Worm (Caenorhabditis elegans) whole organism, L1 larva: ENCODE data around the gene nas-4.
A peak's percentile ranks its signal among the peaks of the same experiment; 100 is the strongest.

ENCODE experiments used
- C16A3.4 ChIP-seq: fragments of 150-350 bp; optimal IDR thresholded peaks from 2 replicates; lab custom pipeline; 2014; ENCODE audit warnings: missing biosample characterization, missing genetic modification characterization
- F16B12.6 ChIP-seq: fragments of 150-350 bp; optimal IDR thresholded peaks from 2 replicates; lab custom pipeline; 2014; ENCODE audit warnings: missing biosample characterization, missing genetic modification characterization
- aly-2 ChIP-seq: fragments of 150-350 bp; optimal IDR thresholded peaks from 2 replicates; lab custom pipeline; 2014; ENCODE audit warnings: missing biosample characterization, missing genetic modification characterization
- blmp-1 ChIP-seq: fragments of 150-350 bp; optimal IDR thresholded peaks from 2 replicates; lab custom pipeline; 2014; ENCODE audit warnings: missing biosample characterization, missing genetic modification characterization
- ceh-8 ChIP-seq: fragments of 200-800 bp; sonication (Bioruptor generic); optimal IDR thresholded peaks from 2 replicates; lab custom pipeline; 2018; ENCODE audit warnings: mild to moderate bottlenecking, missing genetic modification characterization, moderate library complexity, missing compliant biosample characterization
- ceh-82 ChIP-seq, 3 experiments: fragments of 150-350 bp in 1 of 3; sonication (generic microtip) in 2 of 3; optimal IDR thresholded peaks; 2 replicates each; lab custom pipeline; 2014 to 2017; ENCODE audit warnings: missing biosample characterization in 3 of 3, missing genetic modification characterization in 3 of 3
- ceh-88 ChIP-seq: fragments of 200-800 bp; sonication (Bioruptor generic); IDR thresholded peaks from 2 replicates; pipeline ENCODE4 v1.3.6; 2022; ENCODE audit warnings: missing genetic modification characterization, missing compliant biosample characterization
- ceh-90 ChIP-seq: sonication (generic microtip); optimal IDR thresholded peaks from 2 replicates; lab custom pipeline; 2016; ENCODE audit warnings: missing genetic modification characterization, missing compliant biosample characterization
- dsc-1 ChIP-seq: sonication (generic microtip); optimal IDR thresholded peaks from 2 replicates; lab custom pipeline; 2016; ENCODE audit warnings: mild to moderate bottlenecking, missing genetic modification characterization, missing compliant biosample characterization
- efl-3 ChIP-seq: fragments of 200-800 bp; sonication (Bioruptor generic); optimal IDR thresholded peaks from 2 replicates; lab custom pipeline; 2018; ENCODE audit warnings: mild to moderate bottlenecking, missing genetic modification characterization, missing compliant biosample characterization
- egl-13 ChIP-seq: sonication (generic microtip); optimal IDR thresholded peaks from 2 replicates; lab custom pipeline; 2016; ENCODE audit warnings: missing genotype, missing genetic modification reagents, missing genetic modification characterization, missing compliant biosample characterization
- elt-2 ChIP-seq: sonication (generic microtip); optimal IDR thresholded peaks from 2 replicates; lab custom pipeline; 2016; ENCODE audit warnings: missing genetic modification characterization, mild to moderate bottlenecking, inconsistent platforms, missing compliant biosample characterization, missing genetic modification reagents
- elt-3 ChIP-seq, 6 experiments: fragments of 150-350 bp in 1 of 6; sonication (generic microtip); optimal IDR thresholded peaks; 2 replicates each; lab custom pipeline; 2017 to 2018; ENCODE audit warnings: missing biosample characterization in 6 of 6, missing genetic modification characterization in 6 of 6, inconsistent platforms in 1 of 6
- ets-5 ChIP-seq: fragments of 200-800 bp; sonication (Bioruptor generic); IDR thresholded peaks from 2 replicates; pipeline ENCODE4 v1.3.6; 2022; ENCODE audit warnings: missing genetic modification characterization, missing compliant biosample characterization
- fkh-10 ChIP-seq: sonication (generic microtip); optimal IDR thresholded peaks from 2 replicates; lab custom pipeline; 2017; ENCODE audit warnings: missing biosample characterization, missing genetic modification reagents, missing genetic modification characterization
- fkh-4 ChIP-seq: sonication (generic microtip); optimal IDR thresholded peaks from 2 replicates; lab custom pipeline; 2016; ENCODE audit warnings: missing compliant biosample characterization, missing genetic modification characterization, borderline replicate concordance
- fkh-8 ChIP-seq: sonication (generic microtip); optimal IDR thresholded peaks from 2 replicates; lab custom pipeline; 2016; ENCODE audit warnings: mild to moderate bottlenecking, missing genetic modification characterization, missing compliant biosample characterization
- fos-1 ChIP-seq: fragments of 150-350 bp; optimal IDR thresholded peaks from 2 replicates; lab custom pipeline; 2014; ENCODE audit warnings: missing biosample characterization, missing genetic modification characterization
- grh-1 ChIP-seq: fragments of 200-800 bp; sonication (Bioruptor generic); IDR thresholded peaks from 2 replicates; pipeline ENCODE4 v1.3.6; 2022; ENCODE audit warnings: missing genetic modification reagents, missing genetic modification characterization, missing compliant biosample characterization
- hlh-17 ChIP-seq: fragments of 200-800 bp; sonication (Bioruptor generic); optimal IDR thresholded peaks from 2 replicates; lab custom pipeline; 2018; ENCODE audit warnings: missing genetic modification characterization, mild to moderate bottlenecking, missing compliant biosample characterization, moderate library complexity, borderline replicate concordance
- hlh-4 ChIP-seq: sonication (generic microtip); optimal IDR thresholded peaks from 2 replicates; lab custom pipeline; 2016; ENCODE audit warnings: mild to moderate bottlenecking, missing genetic modification characterization, missing compliant biosample characterization
- irx-1 ChIP-seq: sonication (generic microtip); optimal IDR thresholded peaks from 2 replicates; lab custom pipeline; 2016; ENCODE audit warnings: missing genetic modification characterization, missing compliant biosample characterization
- lin-13 ChIP-seq: fragments of 150-350 bp; optimal IDR thresholded peaks from 2 replicates; lab custom pipeline; 2014; ENCODE audit warnings: missing biosample characterization, missing genetic modification reagents, missing genetic modification characterization
- lin-14 ChIP-seq: fragments of 200-800 bp; sonication (Bioruptor generic); optimal IDR thresholded peaks from 2 replicates; lab custom pipeline; 2018; ENCODE audit warnings: mild to moderate bottlenecking, missing genetic modification characterization, moderate library complexity, missing compliant biosample characterization
- lin-15B ChIP-seq: fragments of 150-350 bp; sonication (generic microtip); optimal IDR thresholded peaks from 3 replicates; lab custom pipeline; 2014; ENCODE audit warnings: missing biosample characterization, missing genetic modification characterization
- lin-35 ChIP-seq, 2 experiments: fragments of 150-350 bp; optimal IDR thresholded peaks; 2 replicates each; lab custom pipeline; 2014; ENCODE audit warnings: missing biosample characterization in 2 of 2, missing genetic modification characterization in 2 of 2, missing genetic modification reagents in 2 of 2
- lir-3 ChIP-seq: sonication (generic microtip); optimal IDR thresholded peaks from 2 replicates; lab custom pipeline; 2016; ENCODE audit warnings: mild to moderate bottlenecking, missing genetic modification characterization, moderate library complexity, missing compliant biosample characterization; ENCODE audit not compliant: poor library complexity
- mab-9 ChIP-seq: fragments of 200-800 bp; sonication (Bioruptor generic); IDR thresholded peaks from 2 replicates; pipeline ENCODE4 v1.3.6; 2022; ENCODE audit warnings: missing genetic modification reagents, missing genetic modification characterization, missing compliant biosample characterization
- mef-2 ChIP-seq: fragments of 150-350 bp; optimal IDR thresholded peaks from 2 replicates; lab custom pipeline; 2014; ENCODE audit warnings: missing biosample characterization, missing genetic modification characterization
- nhr-12 ChIP-seq: sonication (generic microtip); optimal IDR thresholded peaks from 2 replicates; lab custom pipeline; 2017; ENCODE audit warnings: missing biosample characterization, missing genetic modification characterization
- nhr-19 ChIP-seq: fragments of 200-800 bp; sonication (Bioruptor generic); conservative IDR thresholded peaks from 2 replicates; pipeline ENCODE4 v1.3.6; 2022; ENCODE audit warnings: missing genetic modification characterization, missing compliant biosample characterization
- nhr-20 ChIP-seq: sonication (generic microtip); optimal IDR thresholded peaks from 2 replicates; lab custom pipeline; 2016; ENCODE audit warnings: mild to moderate bottlenecking, missing genetic modification characterization, missing compliant biosample characterization
- nhr-28 ChIP-seq: fragments of 150-350 bp; optimal IDR thresholded peaks from 2 replicates; lab custom pipeline; 2014; ENCODE audit warnings: missing biosample characterization, missing genetic modification characterization
- nhr-76 ChIP-seq: sonication (generic microtip); optimal IDR thresholded peaks from 2 replicates; lab custom pipeline; 2017; ENCODE audit warnings: missing biosample characterization, missing genetic modification characterization
- nhr-77 ChIP-seq: fragments of 150-350 bp; optimal IDR thresholded peaks from 2 replicates; lab custom pipeline; 2014; ENCODE audit warnings: missing biosample characterization, missing genetic modification characterization
- nhr-85 ChIP-seq: sonication (generic microtip); peaks from one replicate; lab custom pipeline; 2016; ENCODE audit warnings: missing genetic modification characterization, inconsistent platforms, missing compliant biosample characterization
- nhr-90 ChIP-seq: sonication (generic microtip); optimal IDR thresholded peaks from 2 replicates; lab custom pipeline; 2016; ENCODE audit warnings: mild to moderate bottlenecking, missing genetic modification characterization, missing compliant biosample characterization; ENCODE audit not compliant: poor library complexity
- pag-3 ChIP-seq: sonication (generic microtip); optimal IDR thresholded peaks from 2 replicates; lab custom pipeline; 2017; ENCODE audit warnings: missing genetic modification characterization, mild to moderate bottlenecking, missing compliant biosample characterization, antibody characterized with exemption, borderline replicate concordance; ENCODE audit not compliant: insufficient read depth
- pqm-1 ChIP-seq: sonication (generic microtip); optimal IDR thresholded peaks from 3 replicates; lab custom pipeline; 2017; ENCODE audit warnings: missing biosample characterization, missing genetic modification characterization
- rnt-1 ChIP-seq: sonication (generic microtip); optimal IDR thresholded peaks from 2 replicates; lab custom pipeline; 2016; ENCODE audit warnings: mild to moderate bottlenecking, missing genetic modification characterization, moderate library complexity, missing compliant biosample characterization
- snpc-4 ChIP-seq: fragments of 150-350 bp; optimal IDR thresholded peaks from 2 replicates; lab custom pipeline; 2014; ENCODE audit warnings: missing biosample characterization, missing genetic modification characterization
- snu-23 ChIP-seq: sonication (generic microtip); optimal IDR thresholded peaks from 2 replicates; lab custom pipeline; 2016; ENCODE audit warnings: missing genetic modification characterization, missing compliant biosample characterization
- sptf-1 ChIP-seq: fragments of 150-350 bp; optimal IDR thresholded peaks from 2 replicates; lab custom pipeline; 2014; ENCODE audit warnings: missing biosample characterization, missing genetic modification characterization
- sup-37 ChIP-seq: fragments of 200-800 bp; sonication (Bioruptor generic); optimal IDR thresholded peaks from 2 replicates; lab custom pipeline; 2018; ENCODE audit warnings: mild to moderate bottlenecking, missing genetic modification characterization, missing compliant biosample characterization
- swsn-7 ChIP-seq: sonication (generic microtip); optimal IDR thresholded peaks from 2 replicates; lab custom pipeline; 2016; ENCODE audit warnings: missing genetic modification characterization, missing compliant biosample characterization
- tbx-2 ChIP-seq: sonication (generic microtip); optimal IDR thresholded peaks from 2 replicates; lab custom pipeline; 2016; ENCODE audit warnings: missing genetic modification characterization, missing compliant biosample characterization
- tlp-1 ChIP-seq: fragments of 150-350 bp; optimal IDR thresholded peaks from 2 replicates; lab custom pipeline; 2014; ENCODE audit warnings: missing biosample characterization, missing genetic modification characterization
- unc-130 ChIP-seq: fragments of 150-350 bp; optimal IDR thresholded peaks from 2 replicates; lab custom pipeline; 2017; ENCODE audit warnings: missing biosample characterization, missing genetic modification characterization, inconsistent platforms
- unc-86 ChIP-seq: sonication (generic microtip); optimal IDR thresholded peaks from 2 replicates; lab custom pipeline; 2016; ENCODE audit warnings: missing genetic modification characterization, missing compliant biosample characterization
- unc-98 ChIP-seq: fragments of 200-800 bp; sonication (Bioruptor generic); IDR thresholded peaks from 2 replicates; pipeline ENCODE4 v1.3.6; 2022; ENCODE audit warnings: missing genetic modification characterization, missing compliant biosample characterization
- zag-1 ChIP-seq: fragments of 150-350 bp; optimal IDR thresholded peaks from 2 replicates; lab custom pipeline; 2014; ENCODE audit warnings: missing biosample characterization, missing genetic modification characterization
- zip-4 ChIP-seq: fragments of 200-800 bp; sonication (Bioruptor generic); optimal IDR thresholded peaks from 2 replicates; lab custom pipeline; 2018; ENCODE audit warnings: mild to moderate bottlenecking, missing genetic modification characterization, moderate library complexity, missing compliant biosample characterization
- ztf-11 ChIP-seq, 2 experiments: sonication (generic microtip); optimal IDR thresholded peaks; 2 replicates each; lab custom pipeline; 2016 to 2017; ENCODE audit warnings: missing genetic modification characterization in 2 of 2, missing biosample characterization in 1 of 2, missing compliant biosample characterization in 1 of 2

nas-4 gene

DNA sequence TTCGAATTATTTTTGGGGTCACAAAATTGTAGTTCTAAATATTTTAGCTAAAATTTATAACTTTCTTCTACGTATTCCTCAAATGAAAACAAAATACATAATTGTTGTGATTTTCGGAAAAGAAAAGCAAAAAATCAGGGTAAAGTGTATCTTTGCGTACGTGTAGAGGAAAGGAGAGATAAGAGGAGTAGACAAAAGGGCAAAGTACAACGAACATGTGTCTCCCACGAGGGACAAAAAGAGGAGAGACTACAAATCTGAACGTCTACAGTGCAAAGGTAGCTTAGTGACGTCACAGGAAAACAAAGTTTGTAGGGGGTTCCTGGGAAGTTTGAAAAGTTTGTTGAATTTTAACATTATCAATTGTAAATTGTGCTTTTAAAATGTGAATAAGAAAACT lies 32.1 kb upstream of the nas-4 start (continued):
- no peak for TF ChIP-seq mab-9 (GFP tag; lab: Robert Waterston, UW)
- TF ChIP-seq F16B12.6 (tag; lab: Kevin White, UChicago), result no peak
- peak; percentile 27 for TF ChIP-seq lin-13 (GFP tag; lab: Kevin White, UChicago)
- TF ChIP-seq nhr-76 (tag; lab: Kevin White, UChicago), result no peak
- TF ChIP-seq lin-14, result peak; percentile 76
- no peak for TF ChIP-seq pqm-1
- no peak for TF ChIP-seq ceh-90 (tag; lab: Kevin White, UChicago)
- no peak for TF ChIP-seq nhr-12 (tag; lab: Kevin White, UChicago)
- TF ChIP-seq fkh-8 (tag; lab: Kevin White, UChicago), result no peak
- no peak for TF ChIP-seq aly-2 (tag; lab: Kevin White, UChicago)
- no peak for TF ChIP-seq tlp-1
- peak; percentile 63 for TF ChIP-seq elt-2 (tag; lab: Kevin White, UChicago)
- no peak for TF ChIP-seq ceh-82 (tag; optimal IDR thresholded peaks at IDR 0.05; lab: Kevin White, UChicago)
- no peak for TF ChIP-seq unc-86
- TF ChIP-seq rnt-1 (tag; lab: Kevin White, UChicago), result peak; percentile 51
- TF ChIP-seq lir-3, result no peak
- TF ChIP-seq fkh-10 (GFP tag; lab: Kevin White, UChicago), result no peak
- TF ChIP-seq nhr-77 (tag; lab: Kevin White, UChicago), result no peak
- no peak for TF ChIP-seq nhr-28 (tag; lab: Kevin White, UChicago)
- no peak for TF ChIP-seq fos-1
- TF ChIP-seq irx-1 (tag; lab: Kevin White, UChicago), result no peak
- peak; percentile 45 for TF ChIP-seq nhr-90 (tag; lab: Kevin White, UChicago)
- peak; percentile 69 for TF ChIP-seq blmp-1
- no peak for TF ChIP-seq ets-5
- TF ChIP-seq pag-3, result no peak
- TF ChIP-seq zag-1, result no peak
- peak; percentile 13 to 49 for TF ChIP-seq lin-35 (GFP tag; optimal IDR thresholded peaks at IDR 0.05; lab: Kevin White, UChicago)
- TF ChIP-seq sup-37 (GFP tag; lab: Kevin White, UChicago), result no peak
- no peak for TF ChIP-seq ztf-11 (tag; optimal IDR thresholded peaks at IDR 0.05; lab: Kevin White, UChicago)
- peak; percentile 55 for TF ChIP-seq nhr-19 (GFP tag; lab: Robert Waterston, UW)
- TF ChIP-seq lin-15B, result no peak
- no peak for TF ChIP-seq unc-98 (GFP tag; lab: Robert Waterston, UW)
- TF ChIP-seq snpc-4 (tag; lab: Kevin White, UChicago), result no peak
- TF ChIP-seq C16A3.4 (tag; lab: Kevin White, UChicago), result peak; percentile 16
- TF ChIP-seq grh-1 (GFP tag; lab: Robert Waterston, UW), result no peak
- TF ChIP-seq sptf-1 (tag; lab: Kevin White, UChicago), result no peak
- TF ChIP-seq ceh-88 (GFP tag; lab: Robert Waterston, UW), result no peak
- TF ChIP-seq nhr-85, result peak; percentile 78
- no peak for TF ChIP-seq hlh-17 (GFP tag; lab: Kevin White, UChicago)
- no peak for TF ChIP-seq swsn-7
- TF ChIP-seq tbx-2 (tag; lab: Kevin White, UChicago), result peak; percentile 12
- TF ChIP-seq ceh-8 (GFP tag; lab: Kevin White, UChicago), result no peak
- no peak for TF ChIP-seq egl-13 (tag; lab: Kevin White, UChicago)
- peak; percentile 77 for TF ChIP-seq nhr-20 (tag; lab: Kevin White, UChicago)
- no peak for TF ChIP-seq fkh-4 (tag; lab: Kevin White, UChicago)
- TF ChIP-seq efl-3 (GFP tag; lab: Kevin White, UChicago), result no peak
- no peak for TF ChIP-seq unc-130 (tag; lab: Kevin White, UChicago)
- no peak for TF ChIP-seq zip-4 (GFP tag; lab: Kevin White, UChicago)
- no peak for TF ChIP-seq mef-2 (tag; lab: Kevin White, UChicago)
- TF ChIP-seq dsc-1, result no peak
- TF ChIP-seq hlh-4 (tag; lab: Kevin White, UChicago), result no peak
- peak; percentile 68 for TF ChIP-seq snu-23 (GFP tag; lab: Kevin White, UChicago)
- TF ChIP-seq elt-3 (tag; optimal IDR thresholded peaks at IDR 0.05; lab: Kevin White, UChicago), result peak in 1 of 6 experiments; percentile 49
